Fruit fly (Drosophila melanogaster) whole organism, embryonic: ENCODE measurements around the gene Dlip2.

Source experiments
- C15 ChIP-seq: fragments of 200-800 bp; sonication (Bioruptor generic); IDR thresholded peaks from 3 replicates; pipeline ENCODE4 v1.3.6; 2022; ENCODE audit warnings: missing biosample characterization, missing genetic modification characterization
- CG14667 ChIP-seq: fragments of 200-800 bp; sonication (Bioruptor generic); IDR thresholded peaks from 2 replicates; pipeline ENCODE4 v1.3.6; 2022; ENCODE audit warnings: missing biosample characterization, missing genetic modification characterization
- CG17361 ChIP-seq: fragments of 200-800 bp; sonication (Bioruptor generic); IDR thresholded peaks from 3 replicates; pipeline ENCODE4 v1.3.6; 2022; ENCODE audit warnings: missing biosample characterization, missing genetic modification characterization
- CG1792 ChIP-seq: fragments of 200-800 bp; sonication (Bioruptor generic); optimal IDR thresholded peaks from 2 replicates; lab custom pipeline; 2016; ENCODE audit warnings: missing biosample characterization, missing genetic modification characterization
- CG1832 ChIP-seq: fragments of 200-800 bp; sonication (Bioruptor generic); optimal IDR thresholded peaks from 2 replicates; lab custom pipeline; 2017; ENCODE audit warnings: missing biosample characterization, mild to moderate bottlenecking, missing genetic modification characterization, inconsistent platforms
- emc ChIP-seq: fragments of 200-800 bp; sonication (Bioruptor generic); optimal IDR thresholded peaks from 2 replicates; lab custom pipeline; 2016; ENCODE audit warnings: missing biosample characterization, missing genetic modification characterization
- gro ChIP-seq: fragments of 200-800 bp; sonication (Bioruptor generic); optimal IDR thresholded peaks from 2 replicates; lab custom pipeline; 2016; ENCODE audit warnings: missing biosample characterization, missing genetic modification characterization
- jing ChIP-seq: fragments of 200-800 bp; sonication (Bioruptor generic); optimal IDR thresholded peaks from 2 replicates; lab custom pipeline; 2018; ENCODE audit warnings: missing biosample characterization, mild to moderate bottlenecking, missing genetic modification characterization
- pb ChIP-seq: fragments of 200-800 bp; sonication (Bioruptor generic); optimal IDR thresholded peaks from 3 replicates; lab custom pipeline; 2016; ENCODE audit warnings: missing biosample characterization, missing genetic modification characterization
- sima ChIP-seq: fragments of 200-800 bp; sonication (Bioruptor generic); optimal IDR thresholded peaks from 2 replicates; lab custom pipeline; 2016; ENCODE audit warnings: missing biosample characterization, missing genetic modification characterization

dm6 chr3R:4599624-4600023, 45.8 kb downstream of the Dlip2 start:
- no peak for TF ChIP-seq CG1792 (GFP tag; lab: Kevin White, UChicago)
- no peak for TF ChIP-seq C15
- no peak for TF ChIP-seq CG1832 (GFP tag; lab: Kevin White, UChicago)
- TF ChIP-seq CG17361 (GFP tag; lab: Robert Waterston, UW): no peak
- no peak for TF ChIP-seq gro (GFP tag; lab: Kevin White, UChicago)
- TF ChIP-seq pb (GFP tag; lab: Kevin White, UChicago): no peak
- TF ChIP-seq emc (GFP tag; lab: Kevin White, UChicago): no peak
- no peak for TF ChIP-seq CG14667 (GFP tag; lab: Robert Waterston, UW)
- TF ChIP-seq jing (GFP tag; lab: Kevin White, UChicago): no peak
- TF ChIP-seq sima (GFP tag; lab: Kevin White, UChicago): no peak
